Fruit fly (Drosophila melanogaster) whole organism, embryonic: ENCODE data around the gene CG4291.

ENCODE experiments used
- Abd-B ChIP-seq: fragments of 200-800 bp; sonication (Bioruptor generic); optimal IDR thresholded peaks from 2 replicates; lab custom pipeline; 2018; ENCODE audit warnings: missing biosample characterization, mild to moderate bottlenecking, missing genetic modification characterization, moderate library complexity
- Aef1 ChIP-seq: fragments of 200-800 bp; sonication (Bioruptor generic); IDR thresholded peaks from 3 replicates; pipeline ENCODE4 v1.3.6; 2022; ENCODE audit warnings: missing biosample characterization, missing genetic modification characterization
- CG14710 ChIP-seq: fragments of 200-800 bp; sonication (Bioruptor generic); optimal IDR thresholded peaks from 3 replicates; lab custom pipeline; 2019; ENCODE audit warnings: missing biosample characterization, mild to moderate bottlenecking, missing genetic modification characterization, moderate library complexity
- CG15011 ChIP-seq: fragments of 200-800 bp; sonication (Bioruptor generic); optimal IDR thresholded peaks from 3 replicates; lab custom pipeline; 2018; ENCODE audit warnings: missing biosample characterization, mild to moderate bottlenecking, missing genetic modification characterization
- CG15601 ChIP-seq: fragments of 200-800 bp; sonication (Bioruptor generic); optimal IDR thresholded peaks from 3 replicates; lab custom pipeline; 2019; ENCODE audit warnings: missing biosample characterization, mild to moderate bottlenecking, missing genetic modification characterization, moderate library complexity
- CG16815 ChIP-seq: fragments of 200-800 bp; sonication (Bioruptor generic); optimal IDR thresholded peaks from 3 replicates; lab custom pipeline; 2017; ENCODE audit warnings: missing biosample characterization, mild to moderate bottlenecking, missing genetic modification characterization
- CG17328 ChIP-seq: fragments of 200-800 bp; sonication (Bioruptor generic); IDR thresholded peaks from 2 replicates; pipeline ENCODE4 v1.3.6; 2022; ENCODE audit warnings: missing biosample characterization, missing genetic modification characterization
- CG17829 ChIP-seq: fragments of 200-800 bp; optimal IDR thresholded peaks from 2 replicates; lab custom pipeline; 2019; ENCODE audit warnings: missing biosample characterization, mild to moderate bottlenecking, missing genetic modification characterization, moderate library complexity
- CG18262 ChIP-seq: fragments of 200-800 bp; optimal IDR thresholded peaks from 3 replicates; lab custom pipeline; 2019; ENCODE audit warnings: missing biosample characterization, mild to moderate bottlenecking, missing genetic modification characterization, moderate library complexity
- CG2875 ChIP-seq: fragments of 200-800 bp; sonication (Bioruptor generic); optimal IDR thresholded peaks from 2 replicates; lab custom pipeline; 2017; ENCODE audit warnings: missing biosample characterization, mild to moderate bottlenecking, missing genetic modification characterization, missing genetic modification reagents
- CG30403 ChIP-seq: fragments of 200-800 bp; sonication (Bioruptor generic); optimal IDR thresholded peaks from 3 replicates; lab custom pipeline; 2016; ENCODE audit warnings: missing biosample characterization, missing genetic modification characterization
- CG30431 ChIP-seq: fragments of 200-800 bp; sonication (Bioruptor generic); optimal IDR thresholded peaks from 2 replicates; lab custom pipeline; 2017; ENCODE audit warnings: missing biosample characterization, missing genetic modification characterization
- CG32772 ChIP-seq: fragments of 200-800 bp; sonication (Bioruptor generic); IDR thresholded peaks from 2 replicates; pipeline ENCODE4 v1.3.6; 2022; ENCODE audit warnings: missing biosample characterization, missing genetic modification characterization
- CG6689 ChIP-seq: fragments of 200-800 bp; sonication (Bioruptor generic); IDR thresholded peaks from 2 replicates; pipeline ENCODE4 v1.3.6; 2022; ENCODE audit warnings: missing biosample characterization, missing genetic modification characterization
- CG8924 ChIP-seq: fragments of 200-800 bp; optimal IDR thresholded peaks from 3 replicates; lab custom pipeline; 2019; ENCODE audit warnings: missing biosample characterization, mild to moderate bottlenecking, missing genetic modification characterization, moderate library complexity
- CG9817 ChIP-seq: fragments of 200-800 bp; sonication (Bioruptor generic); optimal IDR thresholded peaks from 2 replicates; lab custom pipeline; 2018; ENCODE audit warnings: missing biosample characterization, mild to moderate bottlenecking, missing genetic modification characterization, moderate library complexity
- CG9932 ChIP-seq: fragments of 200-800 bp; sonication (Bioruptor generic); IDR thresholded peaks from 2 replicates; pipeline ENCODE4 v1.3.6; 2022; ENCODE audit warnings: missing biosample characterization, missing genetic modification characterization
- CoRest ChIP-seq: fragments of 200-800 bp; sonication (Bioruptor generic); optimal IDR thresholded peaks from 3 replicates; lab custom pipeline; 2018; ENCODE audit warnings: missing biosample characterization, mild to moderate bottlenecking, missing genetic modification characterization, moderate library complexity
- Doc2 ChIP-seq: fragments of 200-800 bp; sonication (Bioruptor generic); IDR thresholded peaks from 2 replicates; pipeline ENCODE4 v1.3.6; 2022; ENCODE audit warnings: missing biosample characterization, missing genetic modification characterization
- Dp ChIP-seq: fragments of 200-800 bp; sonication (Bioruptor generic); optimal IDR thresholded peaks from 2 replicates; lab custom pipeline; 2018; ENCODE audit warnings: missing biosample characterization, mild to moderate bottlenecking, missing genetic modification characterization, moderate library complexity
- Drgx ChIP-seq: fragments of 200-800 bp; sonication (Bioruptor generic); IDR thresholded peaks from 2 replicates; pipeline ENCODE4 v1.3.6; 2022; ENCODE audit warnings: missing biosample characterization, missing genetic modification characterization
- E2f1 ChIP-seq: fragments of 200-800 bp; sonication (Bioruptor generic); IDR thresholded peaks from 2 replicates; pipeline ENCODE4 v1.3.6; 2022; ENCODE audit warnings: missing biosample characterization, missing genetic modification characterization
- Fer2 ChIP-seq: fragments of 200-800 bp; sonication (Bioruptor generic); optimal IDR thresholded peaks from 2 replicates; lab custom pipeline; 2018; ENCODE audit warnings: missing biosample characterization, mild to moderate bottlenecking, missing genetic modification characterization, moderate library complexity
- HHEX ChIP-seq: fragments of 200-800 bp; sonication (Bioruptor generic); optimal IDR thresholded peaks from 3 replicates; lab custom pipeline; 2017; ENCODE audit warnings: missing biosample characterization, mild to moderate bottlenecking, missing genetic modification characterization, missing genetic modification reagents
- Hey ChIP-seq: fragments of 200-800 bp; sonication (Bioruptor generic); optimal IDR thresholded peaks from 3 replicates; lab custom pipeline; 2018; ENCODE audit warnings: missing biosample characterization, mild to moderate bottlenecking, missing genetic modification characterization
- Hmr ChIP-seq: fragments of 200-800 bp; sonication (Bioruptor generic); optimal IDR thresholded peaks from 3 replicates; lab custom pipeline; 2017; ENCODE audit warnings: mild to moderate bottlenecking, missing biosample characterization, missing genetic modification reagents, missing genetic modification characterization
- Hsf ChIP-seq: fragments of 200-800 bp; sonication (Bioruptor generic); optimal IDR thresholded peaks from 3 replicates; lab custom pipeline; 2016; ENCODE audit warnings: missing biosample characterization, missing genetic modification characterization
- MBD-R2 ChIP-seq: fragments of 200-800 bp; sonication (Bioruptor generic); IDR thresholded peaks from 2 replicates; pipeline ENCODE4 v1.3.6; 2022; ENCODE audit warnings: missing biosample characterization, missing genetic modification characterization
- Meics ChIP-seq: fragments of 200-800 bp; sonication (Bioruptor generic); optimal IDR thresholded peaks from 2 replicates; lab custom pipeline; 2017; ENCODE audit warnings: missing biosample characterization, mild to moderate bottlenecking, missing genetic modification characterization
- Nf-YA ChIP-seq: fragments of 200-800 bp; sonication (Bioruptor generic); IDR thresholded peaks from 2 replicates; pipeline ENCODE4 v1.3.6; 2022; ENCODE audit warnings: missing biosample characterization, missing genetic modification characterization
- Spps ChIP-seq: fragments of 200-800 bp; sonication (Bioruptor generic); optimal IDR thresholded peaks from 2 replicates; lab custom pipeline; 2018; ENCODE audit warnings: missing biosample characterization, mild to moderate bottlenecking, missing genetic modification characterization
- Ssrp ChIP-seq: fragments of 200-800 bp; sonication (Bioruptor generic); optimal IDR thresholded peaks from 2 replicates; lab custom pipeline; 2018; ENCODE audit warnings: missing biosample characterization, mild to moderate bottlenecking, missing genetic modification characterization, moderate library complexity
- Vsx1 ChIP-seq: fragments of 200-800 bp; sonication (Bioruptor generic); optimal IDR thresholded peaks from 2 replicates; lab custom pipeline; 2017; ENCODE audit warnings: missing biosample characterization, mild to moderate bottlenecking, missing genetic modification characterization, missing genetic modification reagents
- Xrp1 ChIP-seq: fragments of 200-800 bp; sonication (Bioruptor generic); IDR thresholded peaks from 2 replicates; pipeline ENCODE4 v1.3.6; 2022; ENCODE audit warnings: missing biosample characterization, missing genetic modification characterization
- ab ChIP-seq: fragments of 200-800 bp; sonication (Bioruptor generic); optimal IDR thresholded peaks from 2 replicates; lab custom pipeline; 2016; ENCODE audit warnings: missing biosample characterization, missing genetic modification characterization
- ase ChIP-seq: fragments of 200-800 bp; sonication (Bioruptor generic); IDR thresholded peaks from 3 replicates; pipeline ENCODE4 v1.3.6; 2022; ENCODE audit warnings: missing biosample characterization, missing genetic modification characterization
- ash1 ChIP-seq: fragments of 200-800 bp; sonication (Bioruptor generic); optimal IDR thresholded peaks from 2 replicates; lab custom pipeline; 2018; ENCODE audit warnings: missing biosample characterization, mild to moderate bottlenecking, missing genetic modification characterization
- dmrt99B ChIP-seq: fragments of 200-800 bp; sonication (Bioruptor generic); optimal IDR thresholded peaks from 2 replicates; lab custom pipeline; 2018; ENCODE audit warnings: missing biosample characterization, mild to moderate bottlenecking, missing genetic modification characterization, moderate library complexity
- ems ChIP-seq: fragments of 200-800 bp; sonication (Bioruptor generic); optimal IDR thresholded peaks from 3 replicates; lab custom pipeline; 2016; ENCODE audit warnings: missing biosample characterization, missing genetic modification characterization
- fu2 ChIP-seq: fragments of 200-800 bp; sonication (Bioruptor generic); optimal IDR thresholded peaks from 2 replicates; lab custom pipeline; 2016; ENCODE audit warnings: missing biosample characterization, missing genetic modification characterization
- grau ChIP-seq: fragments of 200-800 bp; optimal IDR thresholded peaks from 3 replicates; lab custom pipeline; 2019; ENCODE audit warnings: missing biosample characterization, mild to moderate bottlenecking, missing genetic modification characterization, moderate library complexity
- hbn ChIP-seq: fragments of 200-800 bp; sonication (Bioruptor generic); IDR thresholded peaks from 2 replicates; pipeline ENCODE4 v1.3.6; 2022; ENCODE audit warnings: missing biosample characterization, missing genetic modification characterization; ENCODE audit not compliant: partially characterized antibody
- lov ChIP-seq, 2 experiments: fragments of 200-800 bp in 1 of 2; fragments of >200 bp in 1 of 2; sonication (Bioruptor generic) in 1 of 2; IDR thresholded peaks in 1 of 2; optimal IDR thresholded peaks in 1 of 2; 2 replicates in 1 of 2; 3 replicates in 1 of 2; pipeline versions ENCODE4 v1.3.6 to Lab custom; 2017 to 2022; ENCODE audit warnings: missing biosample characterization in 1 of 2, missing genetic modification characterization in 1 of 2
- maf-S ChIP-seq: fragments of 200-800 bp; sonication (Bioruptor generic); optimal IDR thresholded peaks from 2 replicates; lab custom pipeline; 2016; ENCODE audit warnings: missing biosample characterization, missing genetic modification characterization
- p53 ChIP-seq: fragments of 200-800 bp; sonication (Bioruptor generic); optimal IDR thresholded peaks from 2 replicates; lab custom pipeline; 2016; ENCODE audit warnings: missing biosample characterization, missing genetic modification characterization
- pum ChIP-seq: fragments of 200-800 bp; sonication (Bioruptor generic); optimal IDR thresholded peaks from 2 replicates; lab custom pipeline; 2016; ENCODE audit warnings: missing biosample characterization, missing genetic modification characterization
- ranshi ChIP-seq: fragments of 200-800 bp; sonication (Bioruptor generic); IDR thresholded peaks from 2 replicates; pipeline ENCODE4 v1.3.6; 2022; ENCODE audit warnings: missing biosample characterization, missing genetic modification characterization
- rib ChIP-seq: fragments of 200-800 bp; sonication (Bioruptor generic); IDR thresholded peaks from 2 replicates; pipeline ENCODE4 v1.3.6; 2022; ENCODE audit warnings: missing biosample characterization, missing genetic modification characterization
- shn ChIP-seq: fragments of 200-800 bp; sonication (Bioruptor generic); optimal IDR thresholded peaks from 3 replicates; lab custom pipeline; 2016; ENCODE audit warnings: missing biosample characterization, missing genetic modification characterization
- tin ChIP-seq: fragments of 200-800 bp; sonication (Bioruptor generic); optimal IDR thresholded peaks from 3 replicates; lab custom pipeline; 2016; ENCODE audit warnings: missing biosample characterization, missing genetic modification characterization
- yki ChIP-seq: fragments of >200 bp; optimal IDR thresholded peaks from 3 replicates; lab custom pipeline; 2018

CG4291 gene

DNA sequence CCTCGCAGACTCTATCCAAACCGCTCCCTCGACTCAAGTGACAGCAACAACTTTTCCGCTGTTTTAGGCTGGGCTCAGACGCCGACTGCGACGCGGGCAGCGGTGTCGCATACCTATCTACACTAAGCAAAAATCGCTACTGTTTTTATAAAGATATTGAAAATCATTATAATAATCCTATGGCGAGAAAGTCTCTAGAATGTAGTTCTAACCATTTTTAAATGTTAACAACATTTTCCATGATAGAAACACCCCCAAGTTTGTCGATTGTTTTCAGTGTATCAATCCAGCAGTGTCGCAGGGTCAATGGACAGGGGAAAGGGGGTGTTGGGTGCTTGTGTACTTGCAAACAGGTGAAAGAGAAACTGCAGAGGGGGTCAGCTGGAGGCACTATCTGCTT is 13.3 kb upstream of the CG4291 start (continued):
- peak; percentile 95 for TF ChIP-seq maf-S
- peak; percentile 68 for TF ChIP-seq p53 (GFP tag; lab: Kevin White, UChicago)
- peak; percentile 96 for TF ChIP-seq Hsf (GFP tag; lab: Kevin White, UChicago)
- TF ChIP-seq CG30403 (GFP tag; lab: Kevin White, UChicago): peak; percentile 98
- TF ChIP-seq ab: peak; percentile 90
- peak; percentile 88 for TF ChIP-seq Fer2 (tag; lab: Kevin White, UChicago)
- TF ChIP-seq MBD-R2 (GFP tag; lab: Robert Waterston, UW): peak; percentile 91
- TF ChIP-seq ash1 (GFP tag; lab: Kevin White, UChicago): peak; percentile 92
- peak; percentile 97 for TF ChIP-seq CG17328 (GFP tag; lab: Robert Waterston, UW)
- TF ChIP-seq HHEX (GFP tag; lab: Kevin White, UChicago): peak; percentile 95
- TF ChIP-seq Doc2 (GFP tag; lab: Robert Waterston, UW): peak; percentile 73
- TF ChIP-seq Meics (GFP tag; lab: Kevin White, UChicago): peak; percentile 94
- peak; percentile 98 for TF ChIP-seq dmrt99B (tag; lab: Kevin White, UChicago)
- TF ChIP-seq Ssrp: peak; percentile 95
- peak; percentile 94 for TF ChIP-seq CG30431 (GFP tag; lab: Kevin White, UChicago)
- peak; percentile 93 for TF ChIP-seq fu2
- TF ChIP-seq hbn (GFP tag; lab: Robert Waterston, UW): no peak
- TF ChIP-seq ems (GFP tag; lab: Kevin White, UChicago): peak; percentile 91
- TF ChIP-seq CG32772: peak; percentile 96
- peak; percentile 95 for TF ChIP-seq CG6689
- TF ChIP-seq Nf-YA (GFP tag; lab: Robert Waterston, UW): peak; percentile 92
- TF ChIP-seq E2f1 (GFP tag; lab: Robert Waterston, UW): peak; percentile 95
- peak; percentile 92 for TF ChIP-seq CG15011
- no peak for TF ChIP-seq yki (lab: Kevin White, UChicago)
- peak; percentile 92 for TF ChIP-seq CG15601
- peak; percentile 88 for TF ChIP-seq Abd-B
- peak; percentile 95 for TF ChIP-seq Aef1 (GFP tag; lab: Robert Waterston, UW)
- TF ChIP-seq ase (GFP tag; lab: Robert Waterston, UW): peak; percentile 96
- peak; percentile 97 for TF ChIP-seq Xrp1 (GFP tag; lab: Robert Waterston, UW)
- TF ChIP-seq CG14710: peak; percentile 93
- peak; percentile 88 for TF ChIP-seq Vsx1 (GFP tag; lab: Kevin White, UChicago)
- TF ChIP-seq CG2875: peak; percentile 93
- peak; percentile 92 for TF ChIP-seq Spps (tag; lab: Kevin White, UChicago)
- TF ChIP-seq CoRest: peak; percentile 96
- TF ChIP-seq grau: peak; percentile 94
- TF ChIP-seq tin (GFP tag; lab: Kevin White, UChicago): peak; percentile 95
- peak; percentile 11 for TF ChIP-seq Dp (GFP tag; lab: Kevin White, UChicago)
- peak; percentile 96 for TF ChIP-seq Hmr (GFP tag; lab: Kevin White, UChicago)
- TF ChIP-seq CG17829 (tag; lab: Kevin White, UChicago): peak; percentile 97
- TF ChIP-seq CG8924 (tag; lab: Kevin White, UChicago): peak; percentile 97
- TF ChIP-seq CG9817 (tag; lab: Kevin White, UChicago): peak; percentile 97
- no peak for TF ChIP-seq lov (optimal IDR thresholded peaks at IDR 0.05; lab: Kevin White, UChicago)
- peak; percentile 97 for TF ChIP-seq lov (GFP tag; IDR thresholded peaks at IDR 0.05; lab: Robert Waterston, UW)
- peak; percentile 89 for TF ChIP-seq shn (GFP tag; lab: Kevin White, UChicago)
- TF ChIP-seq Hey (tag; lab: Kevin White, UChicago): peak; percentile 78
- peak; percentile 92 for TF ChIP-seq rib (GFP tag; lab: Robert Waterston, UW)
- peak; percentile 93 for TF ChIP-seq CG16815 (GFP tag; lab: Kevin White, UChicago)
- TF ChIP-seq pum (GFP tag; lab: Kevin White, UChicago): peak; percentile 95
- peak; percentile 95 for TF ChIP-seq CG9932 (GFP tag; lab: Robert Waterston, UW)
- peak; percentile 95 for TF ChIP-seq CG18262 (tag; lab: Kevin White, UChicago)
- TF ChIP-seq Drgx: peak; percentile 98
- TF ChIP-seq ranshi: peak; percentile 97
